Worm (Caenorhabditis elegans) whole organism, midembryonic: ENCODE data around the gene K09F6.3.

Source experiments
- T22C8.4 ChIP-seq: fragments of 200-800 bp; sonication (Bioruptor generic); IDR thresholded peaks from 2 replicates; pipeline ENCODE4 v1.3.6; 2022; ENCODE audit warnings: missing genetic modification characterization, missing compliant biosample characterization
- klf-2 ChIP-seq: fragments of 200-800 bp; sonication (Bioruptor generic); conservative IDR thresholded peaks from 2 replicates; pipeline ENCODE4 v1.3.6; 2022; ENCODE audit warnings: missing genetic modification reagents, missing genetic modification characterization, missing compliant biosample characterization
- tab-1 ChIP-seq: fragments of 200-800 bp; sonication (Bioruptor generic); IDR thresholded peaks from 2 replicates; pipeline ENCODE4 v1.3.6; 2022; ENCODE audit warnings: missing genetic modification characterization, missing compliant biosample characterization
- ztf-23 ChIP-seq: fragments of 200-800 bp; sonication (Bioruptor generic); IDR thresholded peaks from 2 replicates; pipeline ENCODE4 v1.3.6; 2022; ENCODE audit warnings: missing genetic modification reagents, missing genetic modification characterization, missing compliant biosample characterization
- ztf-29 ChIP-seq: fragments of 200-800 bp; sonication (Bioruptor generic); IDR thresholded peaks from 2 replicates; pipeline ENCODE4 v1.3.6; 2022; ENCODE audit warnings: missing genetic modification reagents, missing genetic modification characterization, missing compliant biosample characterization

DNA sequence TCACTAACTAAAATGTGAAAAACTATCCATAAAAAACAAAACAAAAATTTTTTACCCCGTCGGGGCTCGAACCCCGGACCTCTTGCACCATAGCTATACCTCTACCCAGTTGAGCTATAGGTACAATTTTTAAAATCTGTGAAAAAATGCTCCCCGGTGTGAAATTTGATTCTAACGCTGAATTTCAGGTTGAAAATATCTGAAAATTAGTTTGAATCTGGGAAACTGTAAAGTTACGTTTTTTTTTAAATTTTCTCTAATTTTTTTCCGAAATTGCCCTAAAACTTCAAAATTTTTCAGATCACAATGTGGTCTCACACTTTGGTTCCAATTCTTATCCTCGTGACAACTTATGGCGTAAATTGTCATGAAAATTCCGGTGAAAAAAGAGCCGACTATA lies 47.1 kb upstream of the K09F6.3 start, which contains the start of gene Y59C2A.1:
- TF ChIP-seq klf-2 (GFP tag; lab: Robert Waterston, UW) (no peak), ztf-23 (no peak), T22C8.4 (GFP tag; lab: Robert Waterston, UW) (no peak), tab-1 (GFP tag; lab: Robert Waterston, UW) (no peak), ztf-29 (GFP tag; lab: Robert Waterston, UW) (no peak)
